Worm (Caenorhabditis elegans): ENCODE measurements around the gene clhm-1.

The clhm-1 gene

ce11 chrII:6822347-6822746 is 48.5 kb downstream of the clhm-1 start (continued):
- no peak for TF ChIP-seq F55B11.4 (tag; optimal IDR thresholded peaks at IDR 0.05; ENCODE audit: borderline replicate concordance, insufficient read depth)
- no peak for TF ChIP-seq B0336.3 (GFP tag; IDR thresholded peaks at IDR 0.05)
- no peak for TF ChIP-seq attf-5 (GFP tag; optimal IDR thresholded peaks at IDR 0.05)
- peak; percentile 77 for TF ChIP-seq nhr-80 (tag; optimal IDR thresholded peaks at IDR 0.05)
- no peak for TF ChIP-seq hsf-1 (GFP tag; IDR thresholded peaks at IDR 0.05)
- TF ChIP-seq let-607 (tag; optimal IDR thresholded peaks at IDR 0.05): peak in 1 of 2 experiments; percentile 5
- TF ChIP-seq Y53G8AR.9 (GFP tag; conservative IDR thresholded peaks at IDR 0.05): no peak
- TF ChIP-seq cebp-1 (GFP tag; IDR thresholded peaks at IDR 0.05): no peak
- peak; percentile 45 for TF ChIP-seq cebp-1 (tag; optimal IDR thresholded peaks at IDR 0.05)
- TF ChIP-seq rpc-1 (optimal IDR thresholded peaks at IDR 0.05): no peak
- TF ChIP-seq rpc-1 (tag; optimal IDR thresholded peaks at IDR 0.05): no peak
- no peak for TF ChIP-seq efl-1 (GFP tag; optimal IDR thresholded peaks at IDR 0.05)
- TF ChIP-seq C06A6.2 (GFP tag; conservative IDR thresholded peaks at IDR 0.05): no peak
- TF ChIP-seq ceh-58 (GFP tag; IDR thresholded peaks at IDR 0.05): no peak
- TF ChIP-seq C17E4.6 (GFP tag; IDR thresholded peaks at IDR 0.05): no peak
- TF ChIP-seq F10E7.11 (tag; optimal IDR thresholded peaks at IDR 0.05): no peak

ce11 chrII:6821832-6822231 is 49.0 kb downstream of the clhm-1 start:
- TF ChIP-seq ztf-26 (tag; optimal IDR thresholded peaks at IDR 0.05) (no peak), ceh-40 (GFP tag; IDR thresholded peaks at IDR 0.05) (no peak), attf-3 (GFP tag; conservative IDR thresholded peaks at IDR 0.05) (no peak)

ce11 chrII:6821118-6821517 is 49.7 kb downstream of the clhm-1 start:
- no peak for TF ChIP-seq fkh-3 (tag; optimal IDR thresholded peaks at IDR 0.05)
- TF ChIP-seq hlh-26 (GFP tag; conservative IDR thresholded peaks at IDR 0.05): no peak
- TF ChIP-seq T07F8.4 (tag; optimal IDR thresholded peaks at IDR 0.05): no peak
- TF ChIP-seq Y56A3A.18 (GFP tag; IDR thresholded peaks at IDR 0.05): no peak
- TF ChIP-seq let-607 (tag; optimal IDR thresholded peaks at IDR 0.05): no peak
- TF ChIP-seq F57A8.1 (GFP tag; optimal IDR thresholded peaks at IDR 0.05): no peak
- no peak for TF ChIP-seq xnd-1 (tag; optimal IDR thresholded peaks at IDR 0.05)
- no peak for TF ChIP-seq sdz-38 (tag; optimal IDR thresholded peaks at IDR 0.05)
- no peak for TF ChIP-seq hmg-1.2 (GFP tag; IDR thresholded peaks at IDR 0.05)
- TF ChIP-seq chd-7 (tag; optimal IDR thresholded peaks at IDR 0.05): no peak
- TF ChIP-seq nhr-90 (tag; optimal IDR thresholded peaks at IDR 0.05): no peak
- TF ChIP-seq lin-26 (GFP tag; IDR thresholded peaks at IDR 0.05): no peak
- TF ChIP-seq hsf-1 (GFP tag; IDR thresholded peaks at IDR 0.05): no peak

ce11 chrII:6820278-6820971 is 50.4 kb downstream of the clhm-1 start:
- TF ChIP-seq F52B5.7 (tag; optimal IDR thresholded peaks at IDR 0.05): no peak
- TF ChIP-seq nhr-80 (tag; optimal IDR thresholded peaks at IDR 0.05): no peak
- no peak for TF ChIP-seq let-607 (tag; optimal IDR thresholded peaks at IDR 0.05)
- no peak for TF ChIP-seq zim-3 (tag; optimal IDR thresholded peaks at IDR 0.05)
- no peak for TF ChIP-seq mcd-1 (GFP tag; IDR thresholded peaks at IDR 0.05)
- no peak for TF ChIP-seq B0035.1 (tag; optimal IDR thresholded peaks at IDR 0.05)
- 0 out of 2 replicates have a peak, but pooled peaks have one; percentile 25 for TF ChIP-seq lin-26 (GFP tag; IDR thresholded peaks at IDR 0.05)
